Fruit fly (Drosophila melanogaster) whole organism, embryonic: ENCODE measurements around the gene Jhbp3.
A peak's percentile ranks its signal among the peaks of the same experiment; 100 is the strongest.

Experiments used
- Atf3 ChIP-seq: fragments of 200-800 bp; sonication (Bioruptor generic); optimal IDR thresholded peaks from 3 replicates; lab custom pipeline; 2016; ENCODE audit warnings: missing biosample characterization, missing genetic modification characterization
- CG12299 ChIP-seq: fragments of 200-800 bp; sonication (Bioruptor generic); optimal IDR thresholded peaks from 2 replicates; lab custom pipeline; 2018; ENCODE audit warnings: missing biosample characterization, mild to moderate bottlenecking, missing genetic modification characterization
- CG13775 ChIP-seq: fragments of 200-800 bp; sonication (Bioruptor generic); optimal IDR thresholded peaks from 3 replicates; lab custom pipeline; 2017; ENCODE audit warnings: missing biosample characterization, mild to moderate bottlenecking, missing genetic modification characterization
- CG15696 ChIP-seq: fragments of 200-800 bp; sonication (Bioruptor generic); optimal IDR thresholded peaks from 2 replicates; lab custom pipeline; 2019; ENCODE audit warnings: missing biosample characterization, mild to moderate bottlenecking, missing genetic modification characterization, moderate library complexity
- CG16779 ChIP-seq: fragments of 200-800 bp; sonication (Bioruptor generic); IDR thresholded peaks from 2 replicates; pipeline ENCODE4 v1.3.6; 2022; ENCODE audit warnings: missing biosample characterization, missing genetic modification characterization
- CG17359 ChIP-seq: fragments of 200-800 bp; sonication (Bioruptor generic); optimal IDR thresholded peaks from 3 replicates; lab custom pipeline; 2018; ENCODE audit warnings: missing biosample characterization, mild to moderate bottlenecking, missing genetic modification characterization, moderate library complexity
- CG17361 ChIP-seq: fragments of 200-800 bp; sonication (Bioruptor generic); IDR thresholded peaks from 3 replicates; pipeline ENCODE4 v1.3.6; 2022; ENCODE audit warnings: missing biosample characterization, missing genetic modification characterization
- CG18599 ChIP-seq: fragments of 200-800 bp; sonication (Bioruptor generic); optimal IDR thresholded peaks from 3 replicates; lab custom pipeline; 2017; ENCODE audit warnings: missing biosample characterization, missing genetic modification characterization, mild to moderate bottlenecking, moderate library complexity, missing genetic modification reagents
- CG30403 ChIP-seq: fragments of 200-800 bp; sonication (Bioruptor generic); optimal IDR thresholded peaks from 3 replicates; lab custom pipeline; 2016; ENCODE audit warnings: missing biosample characterization, missing genetic modification characterization
- CG3065 ChIP-seq: fragments of 200-800 bp; sonication (Bioruptor generic); optimal IDR thresholded peaks from 2 replicates; lab custom pipeline; 2016; ENCODE audit warnings: missing biosample characterization, missing genetic modification characterization
- CG33557 ChIP-seq: fragments of 200-800 bp; sonication (Bioruptor generic); optimal IDR thresholded peaks from 2 replicates; lab custom pipeline; 2019; ENCODE audit warnings: missing biosample characterization, mild to moderate bottlenecking, missing genetic modification characterization, moderate library complexity
- CG6254 ChIP-seq: fragments of 200-800 bp; sonication (Bioruptor generic); optimal IDR thresholded peaks from 3 replicates; lab custom pipeline; 2017; ENCODE audit warnings: mild to moderate bottlenecking, missing biosample characterization, missing genetic modification reagents, missing genetic modification characterization
- CG9727 ChIP-seq: fragments of 200-800 bp; sonication (Bioruptor generic); optimal IDR thresholded peaks from 3 replicates; lab custom pipeline; 2017; ENCODE audit warnings: missing biosample characterization, mild to moderate bottlenecking, missing genetic modification characterization
- CG9932 ChIP-seq: fragments of 200-800 bp; sonication (Bioruptor generic); IDR thresholded peaks from 2 replicates; pipeline ENCODE4 v1.3.6; 2022; ENCODE audit warnings: missing biosample characterization, missing genetic modification characterization
- D ChIP-seq, 2 experiments: fragments of 200-800 bp in 1 of 2; fragments of >200 bp in 1 of 2; sonication (Bioruptor generic) in 1 of 2; optimal IDR thresholded peaks; 2 replicates in 1 of 2; 3 replicates in 1 of 2; lab custom pipeline; 2017; ENCODE audit warnings: mild to moderate bottlenecking in 1 of 2, missing biosample characterization in 1 of 2, missing genetic modification characterization in 1 of 2, missing genetic modification reagents in 1 of 2
- Hmx ChIP-seq: fragments of 200-800 bp; sonication (Bioruptor generic); optimal IDR thresholded peaks from 2 replicates; lab custom pipeline; 2016; ENCODE audit warnings: missing biosample characterization, missing genetic modification characterization
- Lhr ChIP-seq: fragments of 200-800 bp; sonication (Bioruptor generic); optimal IDR thresholded peaks from 3 replicates; lab custom pipeline; 2017; ENCODE audit warnings: mild to moderate bottlenecking, missing biosample characterization, missing genetic modification reagents, missing genetic modification characterization
- Meics ChIP-seq: fragments of 200-800 bp; sonication (Bioruptor generic); optimal IDR thresholded peaks from 2 replicates; lab custom pipeline; 2017; ENCODE audit warnings: missing biosample characterization, mild to moderate bottlenecking, missing genetic modification characterization
- Neu2 ChIP-seq: fragments of 200-800 bp; sonication (Bioruptor generic); optimal IDR thresholded peaks from 3 replicates; lab custom pipeline; 2016; ENCODE audit warnings: missing biosample characterization, missing genetic modification characterization, borderline replicate concordance
- Ptx1 ChIP-seq: fragments of 200-800 bp; sonication (Bioruptor generic); IDR thresholded peaks from 2 replicates; pipeline ENCODE4 v1.3.6; 2022; ENCODE audit warnings: missing biosample characterization, missing genetic modification characterization
- Rx ChIP-seq: fragments of 200-800 bp; sonication (Bioruptor generic); IDR thresholded peaks from 2 replicates; pipeline ENCODE4 v1.3.6; 2022; ENCODE audit warnings: missing biosample characterization, missing genetic modification characterization
- Sox100B ChIP-seq: fragments of 200-800 bp; sonication (Bioruptor generic); optimal IDR thresholded peaks from 3 replicates; lab custom pipeline; 2018; ENCODE audit warnings: missing biosample characterization, mild to moderate bottlenecking, missing genetic modification characterization
- Spps ChIP-seq: fragments of 200-800 bp; sonication (Bioruptor generic); optimal IDR thresholded peaks from 2 replicates; lab custom pipeline; 2018; ENCODE audit warnings: missing biosample characterization, mild to moderate bottlenecking, missing genetic modification characterization
- Ssrp ChIP-seq: fragments of 200-800 bp; sonication (Bioruptor generic); optimal IDR thresholded peaks from 2 replicates; lab custom pipeline; 2018; ENCODE audit warnings: missing biosample characterization, mild to moderate bottlenecking, missing genetic modification characterization, moderate library complexity
- Stat92E ChIP-seq, 3 experiments: fragments of >200 bp in 2 of 3; fragments of 200-800 bp in 1 of 3; sonication (Bioruptor generic) in 1 of 3; optimal IDR thresholded peaks; 2 replicates each; lab custom pipeline; 2017 to 2019; ENCODE audit warnings: missing biosample characterization in 3 of 3, missing genetic modification characterization in 3 of 3, mild to moderate bottlenecking in 1 of 3, moderate library complexity in 1 of 3
- Trl ChIP-seq, 3 experiments: fragments of >200 bp in 2 of 3; fragments of 200-800 bp in 1 of 3; sonication (Bioruptor generic) in 1 of 3; optimal IDR thresholded peaks; 2 replicates in 1 of 3; 3 replicates in 2 of 3; lab custom pipeline; 2016 to 2017; ENCODE audit warnings: missing biosample characterization in 1 of 3, missing genetic modification characterization in 1 of 3
- Xbp1 ChIP-seq: fragments of 200-800 bp; sonication (Bioruptor generic); optimal IDR thresholded peaks from 3 replicates; lab custom pipeline; 2016; ENCODE audit warnings: missing biosample characterization, mild to moderate bottlenecking, missing genetic modification characterization
- Xrp1 ChIP-seq: fragments of 200-800 bp; sonication (Bioruptor generic); IDR thresholded peaks from 2 replicates; pipeline ENCODE4 v1.3.6; 2022; ENCODE audit warnings: missing biosample characterization, missing genetic modification characterization
- bsh ChIP-seq, 2 experiments: fragments of 200-800 bp; sonication (Bioruptor generic); optimal IDR thresholded peaks; 2 replicates each; lab custom pipeline; 2017 to 2018; ENCODE audit warnings: mild to moderate bottlenecking in 2 of 2, missing biosample characterization in 2 of 2, missing genetic modification characterization in 2 of 2, moderate library complexity in 1 of 2
- dimm ChIP-seq: fragments of 200-800 bp; sonication (Bioruptor generic); IDR thresholded peaks from 2 replicates; pipeline ENCODE4 v1.3.6; 2022; ENCODE audit warnings: missing biosample characterization, missing genetic modification characterization
- dmrt11E ChIP-seq: fragments of 200-800 bp; sonication (Bioruptor generic); optimal IDR thresholded peaks from 3 replicates; lab custom pipeline; 2018; ENCODE audit warnings: missing biosample characterization, mild to moderate bottlenecking, missing genetic modification characterization, moderate library complexity
- dmrt99B ChIP-seq: fragments of 200-800 bp; sonication (Bioruptor generic); optimal IDR thresholded peaks from 2 replicates; lab custom pipeline; 2018; ENCODE audit warnings: missing biosample characterization, mild to moderate bottlenecking, missing genetic modification characterization, moderate library complexity
- dpn ChIP-seq, 2 experiments: fragments of 200-800 bp; sonication (Bioruptor generic); optimal IDR thresholded peaks; 3 replicates each; lab custom pipeline; 2016; ENCODE audit warnings: missing biosample characterization in 2 of 2, missing genetic modification characterization in 2 of 2
- fu2 ChIP-seq: fragments of 200-800 bp; sonication (Bioruptor generic); optimal IDR thresholded peaks from 2 replicates; lab custom pipeline; 2016; ENCODE audit warnings: missing biosample characterization, missing genetic modification characterization
- gem ChIP-seq: fragments of 200-800 bp; sonication (Bioruptor generic); optimal IDR thresholded peaks from 2 replicates; lab custom pipeline; 2019; ENCODE audit warnings: missing biosample characterization, mild to moderate bottlenecking, missing genetic modification characterization, moderate library complexity
- grn ChIP-seq: fragments of 200-800 bp; sonication (Bioruptor generic); optimal IDR thresholded peaks from 3 replicates; lab custom pipeline; 2017; ENCODE audit warnings: missing biosample characterization, missing genetic modification characterization
- mirr ChIP-seq: fragments of 200-800 bp; sonication (Bioruptor generic); optimal IDR thresholded peaks from 3 replicates; lab custom pipeline; 2018; ENCODE audit warnings: missing biosample characterization, mild to moderate bottlenecking, missing genetic modification characterization
- org-1 ChIP-seq: fragments of 200-800 bp; sonication (Bioruptor generic); optimal IDR thresholded peaks from 2 replicates; lab custom pipeline; 2017; ENCODE audit warnings: missing biosample characterization, missing genetic modification characterization
- row ChIP-seq: fragments of 200-800 bp; sonication (Bioruptor generic); IDR thresholded peaks from 3 replicates; pipeline ENCODE4 v1.3.6; 2022; ENCODE audit warnings: missing biosample characterization, missing genetic modification characterization
- trem ChIP-seq: fragments of 200-800 bp; optimal IDR thresholded peaks from 3 replicates; lab custom pipeline; 2019; ENCODE audit warnings: missing biosample characterization, mild to moderate bottlenecking, missing genetic modification characterization, moderate library complexity
- unpg ChIP-seq: fragments of 200-800 bp; sonication (Bioruptor generic); optimal IDR thresholded peaks from 3 replicates; lab custom pipeline; 2018; ENCODE audit warnings: missing biosample characterization, mild to moderate bottlenecking, missing genetic modification characterization, moderate library complexity
- zen ChIP-seq: fragments of 200-800 bp; sonication (Bioruptor generic); optimal IDR thresholded peaks from 3 replicates; lab custom pipeline; 2018; ENCODE audit warnings: missing biosample characterization, mild to moderate bottlenecking, missing genetic modification characterization, moderate library complexity
- zf30C ChIP-seq: fragments of 200-800 bp; sonication (Bioruptor generic); optimal IDR thresholded peaks from 3 replicates; lab custom pipeline; 2018; ENCODE audit warnings: missing biosample characterization, mild to moderate bottlenecking, missing genetic modification characterization

Gene Jhbp3

DNA sequence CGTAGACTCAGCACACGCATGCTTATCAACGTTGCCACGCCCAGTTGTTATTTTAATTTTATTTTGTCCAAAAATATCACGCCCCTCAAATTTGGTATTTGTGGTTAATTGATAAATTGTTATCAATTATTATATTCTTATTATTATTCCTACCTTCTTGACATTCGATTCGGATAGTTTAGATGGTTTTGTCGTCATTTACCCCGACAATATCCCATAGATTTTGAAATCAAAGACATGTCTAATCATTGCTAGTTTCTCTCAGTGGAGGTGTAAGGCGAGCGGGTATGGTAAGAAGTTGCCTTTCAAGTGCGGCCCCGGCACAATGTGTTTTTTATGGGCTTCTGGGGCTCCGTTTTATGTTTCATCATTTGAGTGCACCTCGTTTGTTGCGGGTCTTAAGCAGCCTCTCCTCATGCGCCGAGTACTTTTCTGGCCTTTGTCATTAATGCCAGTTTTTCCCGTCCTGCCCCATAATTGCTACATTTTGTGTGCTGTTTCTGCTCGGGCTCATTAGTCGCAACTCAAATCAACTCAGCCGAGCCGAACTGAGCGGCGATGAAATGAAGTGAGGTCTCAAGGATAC lies 24.2 kb upstream of the Jhbp3 start (continued):
- TF ChIP-seq org-1, result peak; percentile 17
- peak; percentile 82 for TF ChIP-seq zf30C
- TF ChIP-seq Neu2 (GFP tag; lab: Kevin White, UChicago), result no peak
- TF ChIP-seq CG18599, result peak; percentile 25
- peak; percentile 11 for TF ChIP-seq CG13775 (GFP tag; lab: Kevin White, UChicago)
- no peak for TF ChIP-seq CG12299 (tag; lab: Kevin White, UChicago)
- peak in 1 of 2 experiments; percentile 25 for TF ChIP-seq bsh (GFP tag; optimal IDR thresholded peaks at IDR 0.05; lab: Kevin White, UChicago)
- TF ChIP-seq CG16779 (GFP tag; lab: Robert Waterston, UW), result no peak
- peak; percentile 50 for TF ChIP-seq CG9727 (GFP tag; lab: Kevin White, UChicago)
- TF ChIP-seq CG33557 (GFP tag; lab: Kevin White, UChicago), result peak; percentile 15
- peak; percentile 31; the same call in 2 of the 3 replicates for TF ChIP-seq row (GFP tag; lab: Robert Waterston, UW)
- TF ChIP-seq unpg (GFP tag; lab: Kevin White, UChicago), result peak; percentile 10
- peak; percentile 2 for TF ChIP-seq Sox100B (GFP tag; lab: Kevin White, UChicago)
- no peak for TF ChIP-seq dimm
- TF ChIP-seq fu2 (GFP tag; lab: Kevin White, UChicago), result no peak
- 0 out of 2 replicates have a peak, but pooled peaks have one; percentile 28 for TF ChIP-seq Xrp1 (GFP tag; lab: Robert Waterston, UW)
- TF ChIP-seq CG17361 (GFP tag; lab: Robert Waterston, UW), result peak; percentile 57; the same call in 2 of the 3 replicates
- peak; percentile 7 for TF ChIP-seq CG17359
- peak; percentile 34 for TF ChIP-seq CG6254 (GFP tag; lab: Kevin White, UChicago)
- no peak for TF ChIP-seq Xbp1 (GFP tag; lab: Kevin White, UChicago)
- peak; percentile 6 for TF ChIP-seq Ssrp (tag; lab: Kevin White, UChicago)
- no peak for TF ChIP-seq Atf3
- peak; percentile 15 for TF ChIP-seq Meics (GFP tag; lab: Kevin White, UChicago)
- TF ChIP-seq CG15696, result peak; percentile 28
- no peak for TF ChIP-seq Hmx (GFP tag; lab: Kevin White, UChicago)
- no peak for TF ChIP-seq Rx (GFP tag; lab: Robert Waterston, UW)
- TF ChIP-seq CG30403 (GFP tag; lab: Kevin White, UChicago), result peak; percentile 11
- 0 out of 2 replicates have a peak, but pooled peaks have one; percentile 15 for TF ChIP-seq Ptx1
- peak; percentile 41 for TF ChIP-seq gem (tag; lab: Kevin White, UChicago)
- peak; percentile 6 for TF ChIP-seq dmrt99B (tag; lab: Kevin White, UChicago)
- peak; percentile 39 for TF ChIP-seq CG3065 (GFP tag; lab: Kevin White, UChicago)
- TF ChIP-seq zen (tag; lab: Kevin White, UChicago), result peak; percentile 38
- no peak for TF ChIP-seq dpn (GFP tag; optimal IDR thresholded peaks at IDR 0.05; lab: Kevin White, UChicago)
- peak; percentile 1 for TF ChIP-seq Spps
- no peak for TF ChIP-seq Lhr (GFP tag; lab: Kevin White, UChicago)
- no peak for TF ChIP-seq CG9932 (GFP tag; lab: Robert Waterston, UW)
- peak; percentile 40 for TF ChIP-seq dmrt11E (tag; lab: Kevin White, UChicago)
- no peak for TF ChIP-seq D (optimal IDR thresholded peaks at IDR 0.05; lab: Kevin White, UChicago)
- peak; percentile 10 for TF ChIP-seq D (GFP tag; optimal IDR thresholded peaks at IDR 0.05; lab: Kevin White, UChicago)
- no peak for TF ChIP-seq Trl (optimal IDR thresholded peaks at IDR 0.05; lab: Kevin White, UChicago)
- TF ChIP-seq Trl (GFP tag; optimal IDR thresholded peaks at IDR 0.05; lab: Kevin White, UChicago), result no peak
- TF ChIP-seq grn (GFP tag; lab: Kevin White, UChicago), result peak; percentile 16
- no peak for TF ChIP-seq mirr (GFP tag; lab: Kevin White, UChicago)
- TF ChIP-seq trem, result peak; percentile 28
- peak in 1 of 3 experiments; percentile 1 for TF ChIP-seq Stat92E (GFP tag; optimal IDR thresholded peaks at IDR 0.05; lab: Kevin White, UChicago)
